Fruit fly (Drosophila melanogaster) whole organism, embryonic: ENCODE measurements around the gene hop.

Experiments
- CG10147 ChIP-seq: fragments of 200-800 bp; sonication (Bioruptor generic); optimal IDR thresholded peaks from 2 replicates; lab custom pipeline; 2019; ENCODE audit warnings: missing biosample characterization, mild to moderate bottlenecking, missing genetic modification characterization, moderate library complexity
- CG12071 ChIP-seq: fragments of 200-800 bp; sonication (Bioruptor generic); optimal IDR thresholded peaks from 3 replicates; lab custom pipeline; 2018; ENCODE audit warnings: missing biosample characterization, mild to moderate bottlenecking, missing genetic modification characterization
- CG12299 ChIP-seq: fragments of 200-800 bp; sonication (Bioruptor generic); optimal IDR thresholded peaks from 2 replicates; lab custom pipeline; 2018; ENCODE audit warnings: missing biosample characterization, mild to moderate bottlenecking, missing genetic modification characterization
- CG1233 ChIP-seq: fragments of 200-800 bp; sonication (Bioruptor generic); optimal IDR thresholded peaks from 4 replicates; lab custom pipeline; 2018; ENCODE audit warnings: missing biosample characterization, mild to moderate bottlenecking, missing genetic modification characterization
- CG12744 ChIP-seq: fragments of 200-800 bp; sonication (Bioruptor generic); optimal IDR thresholded peaks from 2 replicates; lab custom pipeline; 2016; ENCODE audit warnings: missing biosample characterization, missing genetic modification characterization
- CG12942 ChIP-seq: fragments of 200-800 bp; sonication (Bioruptor generic); optimal IDR thresholded peaks from 3 replicates; lab custom pipeline; 2016; ENCODE audit warnings: missing biosample characterization, missing genetic modification characterization
- CG13287 ChIP-seq: fragments of 200-800 bp; sonication (Bioruptor generic); IDR thresholded peaks from 2 replicates; pipeline ENCODE4 v1.3.6; 2022; ENCODE audit warnings: missing biosample characterization, missing genetic modification characterization; ENCODE audit not compliant: partially characterized antibody
- CG13775 ChIP-seq: fragments of 200-800 bp; sonication (Bioruptor generic); optimal IDR thresholded peaks from 3 replicates; lab custom pipeline; 2017; ENCODE audit warnings: missing biosample characterization, mild to moderate bottlenecking, missing genetic modification characterization
- CG15073 ChIP-seq: fragments of 200-800 bp; sonication (Bioruptor generic); optimal IDR thresholded peaks from 2 replicates; lab custom pipeline; 2016; ENCODE audit warnings: missing biosample characterization, missing genetic modification characterization
- CG15514 ChIP-seq: fragments of 200-800 bp; sonication (Bioruptor generic); optimal IDR thresholded peaks from 3 replicates; lab custom pipeline; 2017; ENCODE audit warnings: missing biosample characterization, missing genetic modification characterization, mild to moderate bottlenecking, moderate library complexity, missing genetic modification reagents
- CG15696 ChIP-seq: fragments of 200-800 bp; sonication (Bioruptor generic); optimal IDR thresholded peaks from 2 replicates; lab custom pipeline; 2019; ENCODE audit warnings: missing biosample characterization, mild to moderate bottlenecking, missing genetic modification characterization, moderate library complexity
- CG1832 ChIP-seq: fragments of 200-800 bp; sonication (Bioruptor generic); optimal IDR thresholded peaks from 2 replicates; lab custom pipeline; 2017; ENCODE audit warnings: missing biosample characterization, mild to moderate bottlenecking, missing genetic modification characterization, inconsistent platforms
- CG30431 ChIP-seq: fragments of 200-800 bp; sonication (Bioruptor generic); optimal IDR thresholded peaks from 2 replicates; lab custom pipeline; 2017; ENCODE audit warnings: missing biosample characterization, missing genetic modification characterization
- CG4424 ChIP-seq: fragments of 200-800 bp; sonication (Bioruptor generic); optimal IDR thresholded peaks from 3 replicates; lab custom pipeline; 2016; ENCODE audit warnings: missing biosample characterization, missing genetic modification characterization
- CG4854 ChIP-seq: fragments of 200-800 bp; sonication (Bioruptor generic); optimal IDR thresholded peaks from 2 replicates; lab custom pipeline; 2016; ENCODE audit warnings: missing biosample characterization, missing genetic modification characterization, inconsistent platforms
- CG8478 ChIP-seq: fragments of >200 bp; optimal IDR thresholded peaks from 2 replicates; lab custom pipeline; 2018
- CG9876 ChIP-seq: fragments of 200-800 bp; sonication (Bioruptor generic); optimal IDR thresholded peaks from 2 replicates; lab custom pipeline; 2016; ENCODE audit warnings: missing biosample characterization, missing genetic modification characterization
- Dek ChIP-seq: fragments of 200-800 bp; sonication (Bioruptor generic); optimal IDR thresholded peaks from 3 replicates; lab custom pipeline; 2019; ENCODE audit warnings: missing biosample characterization, mild to moderate bottlenecking, missing genetic modification characterization, moderate library complexity
- ERR ChIP-seq: fragments of 200-800 bp; sonication (Bioruptor generic); optimal IDR thresholded peaks from 2 replicates; lab custom pipeline; 2016; ENCODE audit warnings: missing biosample characterization, missing genetic modification characterization
- Ets97D ChIP-seq: fragments of 200-800 bp; sonication (Bioruptor generic); optimal IDR thresholded peaks from 3 replicates; lab custom pipeline; 2016; ENCODE audit warnings: missing biosample characterization, missing genetic modification characterization
- HLHmδ ChIP-seq: fragments of 200-800 bp; sonication (Bioruptor generic); optimal IDR thresholded peaks from 2 replicates; lab custom pipeline; 2018; ENCODE audit warnings: missing biosample characterization, mild to moderate bottlenecking, missing genetic modification characterization, moderate library complexity
- Hmx ChIP-seq: fragments of 200-800 bp; sonication (Bioruptor generic); optimal IDR thresholded peaks from 2 replicates; lab custom pipeline; 2016; ENCODE audit warnings: missing biosample characterization, missing genetic modification characterization
- Hr51 ChIP-seq, 2 experiments: fragments of 200-800 bp; sonication (Bioruptor generic); optimal IDR thresholded peaks; 2 replicates in 1 of 2; 3 replicates in 1 of 2; lab custom pipeline; 2016 to 2018; ENCODE audit warnings: missing biosample characterization in 2 of 2, missing genetic modification characterization in 2 of 2, mild to moderate bottlenecking in 1 of 2, moderate library complexity in 1 of 2
- Hr78 ChIP-seq, 2 experiments: fragments of 200-800 bp in 1 of 2; fragments of >200 bp in 1 of 2; sonication (Bioruptor generic) in 1 of 2; optimal IDR thresholded peaks; 2 replicates each; lab custom pipeline; 2017 to 2019; ENCODE audit warnings: missing biosample characterization in 2 of 2, missing genetic modification characterization in 2 of 2, mild to moderate bottlenecking in 1 of 2, moderate library complexity in 1 of 2
- Hsf ChIP-seq: fragments of 200-800 bp; sonication (Bioruptor generic); optimal IDR thresholded peaks from 3 replicates; lab custom pipeline; 2016; ENCODE audit warnings: missing biosample characterization, missing genetic modification characterization
- Lim3 ChIP-seq: fragments of 200-800 bp; sonication (Bioruptor generic); IDR thresholded peaks from 2 replicates; pipeline ENCODE4 v1.3.6; 2022; ENCODE audit warnings: missing biosample characterization, missing genetic modification characterization
- Neu2 ChIP-seq: fragments of 200-800 bp; sonication (Bioruptor generic); optimal IDR thresholded peaks from 3 replicates; lab custom pipeline; 2016; ENCODE audit warnings: missing biosample characterization, missing genetic modification characterization, borderline replicate concordance
- Rfx ChIP-seq: fragments of 200-800 bp; sonication (Bioruptor generic); IDR thresholded peaks from 2 replicates; pipeline ENCODE4 v1.3.6; 2022; ENCODE audit warnings: missing biosample characterization, missing genetic modification characterization
- Xrp1 ChIP-seq: fragments of 200-800 bp; sonication (Bioruptor generic); IDR thresholded peaks from 2 replicates; pipeline ENCODE4 v1.3.6; 2022; ENCODE audit warnings: missing biosample characterization, missing genetic modification characterization
- YL-1 ChIP-seq: fragments of 200-800 bp; sonication (Bioruptor generic); optimal IDR thresholded peaks from 3 replicates; lab custom pipeline; 2017; ENCODE audit warnings: missing biosample characterization, mild to moderate bottlenecking, missing genetic modification characterization
- cato ChIP-seq: fragments of 200-800 bp; sonication (Bioruptor generic); optimal IDR thresholded peaks from 2 replicates; lab custom pipeline; 2016; ENCODE audit warnings: missing biosample characterization, missing genetic modification characterization, borderline replicate concordance
- caup ChIP-seq: fragments of 200-800 bp; sonication (Bioruptor generic); optimal IDR thresholded peaks from 3 replicates; lab custom pipeline; 2017; ENCODE audit warnings: missing biosample characterization, mild to moderate bottlenecking, missing genetic modification characterization, moderate library complexity; ENCODE audit not compliant: severe bottlenecking
- chm ChIP-seq: fragments of 200-800 bp; sonication (Bioruptor generic); IDR thresholded peaks from 2 replicates; pipeline ENCODE4 v1.3.6; 2022; ENCODE audit warnings: missing biosample characterization, missing genetic modification characterization
- chn ChIP-seq: fragments of 200-800 bp; sonication (Bioruptor generic); optimal IDR thresholded peaks from 2 replicates; lab custom pipeline; 2016; ENCODE audit warnings: missing biosample characterization, missing genetic modification characterization
- ci ChIP-seq: fragments of 200-800 bp; sonication (Bioruptor generic); IDR thresholded peaks from 3 replicates; pipeline ENCODE4 v1.3.6; 2022; ENCODE audit warnings: missing biosample characterization, missing genetic modification characterization
- dmrt99B ChIP-seq: fragments of 200-800 bp; sonication (Bioruptor generic); optimal IDR thresholded peaks from 2 replicates; lab custom pipeline; 2018; ENCODE audit warnings: missing biosample characterization, mild to moderate bottlenecking, missing genetic modification characterization, moderate library complexity
- fru ChIP-seq: fragments of >200 bp; optimal IDR thresholded peaks from 2 replicates; lab custom pipeline; 2017
- grau ChIP-seq: fragments of 200-800 bp; optimal IDR thresholded peaks from 3 replicates; lab custom pipeline; 2019; ENCODE audit warnings: missing biosample characterization, mild to moderate bottlenecking, missing genetic modification characterization, moderate library complexity
- hbn ChIP-seq: fragments of 200-800 bp; sonication (Bioruptor generic); IDR thresholded peaks from 2 replicates; pipeline ENCODE4 v1.3.6; 2022; ENCODE audit warnings: missing biosample characterization, missing genetic modification characterization; ENCODE audit not compliant: partially characterized antibody
- klu ChIP-seq: fragments of 200-800 bp; sonication (Bioruptor generic); IDR thresholded peaks from 2 replicates; pipeline ENCODE4 v1.3.6; 2022; ENCODE audit warnings: missing biosample characterization, missing genetic modification characterization
- otp ChIP-seq: fragments of 200-800 bp; sonication (Bioruptor generic); IDR thresholded peaks from 3 replicates; pipeline ENCODE4, ENCODE4 v1.3.6; 2022; ENCODE audit warnings: missing biosample characterization, missing genetic modification characterization
- pan ChIP-seq, 4 experiments: fragments of >200 bp in 3 of 4; fragments of 200-800 bp in 1 of 4; sonication (Bioruptor generic) in 1 of 4; optimal IDR thresholded peaks in 3 of 4; IDR thresholded peaks in 1 of 4; 2 replicates each; pipeline versions ENCODE4 v1.3.6 to Lab custom; 2017 to 2022; ENCODE audit warnings: missing biosample characterization in 2 of 4, missing genetic modification characterization in 2 of 4, mixed read lengths in 1 of 4
- pho ChIP-seq: fragments of 200-800 bp; sonication (Bioruptor generic); optimal IDR thresholded peaks from 2 replicates; lab custom pipeline; 2016; ENCODE audit warnings: missing biosample characterization, missing genetic modification characterization
- psq ChIP-seq: fragments of 200-800 bp; sonication (Bioruptor generic); optimal IDR thresholded peaks from 2 replicates; lab custom pipeline; 2017; ENCODE audit warnings: missing biosample characterization, missing genetic modification characterization
- repo ChIP-seq: fragments of 200-800 bp; sonication (Bioruptor generic); optimal IDR thresholded peaks from 2 replicates; lab custom pipeline; 2016; ENCODE audit warnings: missing biosample characterization, missing genetic modification characterization
- ro ChIP-seq: fragments of 200-800 bp; sonication (Bioruptor generic); IDR thresholded peaks from 2 replicates; pipeline ENCODE4 v1.3.6; 2022; ENCODE audit warnings: missing biosample characterization, missing genetic modification characterization
- seq ChIP-seq: fragments of 200-800 bp; sonication (Bioruptor generic); IDR thresholded peaks from 2 replicates; pipeline ENCODE4 v1.3.6; 2022; ENCODE audit warnings: missing biosample characterization, missing genetic modification characterization
- sisA ChIP-seq: fragments of 200-800 bp; sonication (Bioruptor generic); IDR thresholded peaks from 2 replicates; pipeline ENCODE4 v1.3.6; 2022; ENCODE audit warnings: missing biosample characterization, missing genetic modification characterization
- stc ChIP-seq: fragments of 200-800 bp; sonication (Bioruptor generic); IDR thresholded peaks from 2 replicates; pipeline ENCODE4 v1.3.6; 2022; ENCODE audit warnings: missing biosample characterization, missing genetic modification characterization
- stwl ChIP-seq: fragments of 200-800 bp; sonication (Bioruptor generic); optimal IDR thresholded peaks from 3 replicates; lab custom pipeline; 2018; ENCODE audit warnings: missing biosample characterization, mild to moderate bottlenecking, missing genetic modification characterization, moderate library complexity

Gene hop

DNA sequence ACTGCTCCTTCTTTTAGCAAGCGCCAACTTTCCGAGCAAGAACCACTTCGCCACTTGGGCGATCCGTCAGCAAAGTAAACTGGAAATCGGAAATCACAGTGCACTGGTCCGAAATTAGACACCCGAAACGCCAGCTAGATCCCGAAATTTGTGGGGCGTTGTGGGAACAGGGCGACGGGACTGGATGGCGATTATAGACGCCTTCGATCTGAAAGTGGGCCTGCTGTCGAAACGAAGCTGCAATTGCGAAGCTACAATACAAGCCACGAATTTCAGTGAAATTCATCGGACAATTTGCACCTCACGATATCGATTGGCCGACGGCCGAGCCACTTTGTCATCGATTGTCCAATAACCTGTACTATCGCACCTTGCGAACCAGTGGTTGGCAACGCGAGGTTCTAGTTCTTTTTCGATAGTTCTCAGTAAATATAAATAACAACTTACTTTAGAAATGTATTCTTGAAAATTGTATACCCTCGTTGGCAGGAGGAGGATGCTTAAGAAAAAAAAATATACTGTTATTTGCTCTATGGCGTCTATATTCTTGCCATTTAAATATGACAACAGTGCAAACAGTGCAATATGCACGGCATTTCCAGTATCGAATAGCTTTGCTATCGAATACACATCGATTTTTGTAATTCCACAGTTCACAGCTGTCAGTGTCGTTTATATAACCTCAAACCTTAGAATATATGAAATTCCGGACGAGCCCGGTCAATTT lies at the start of gene hop, which contains the start of gene Tim8:
Gene hop (minus strand): TSS at position 316 of the 727 bp plus-strand sequence.
Gene Tim8 (plus strand): TSS at position 663 of the 727 bp plus-strand sequence.
- no peak for TF ChIP-seq CG12942 (GFP tag; lab: Kevin White, UChicago)
- TF ChIP-seq Dek (tag; lab: Kevin White, UChicago): no peak
- no peak for TF ChIP-seq repo (GFP tag; lab: Kevin White, UChicago)
- peak; percentile 2 for TF ChIP-seq pho (GFP tag; lab: Kevin White, UChicago)
- no peak for TF ChIP-seq Hr78 (GFP tag; optimal IDR thresholded peaks at IDR 0.05; lab: Kevin White, UChicago)
- no peak for TF ChIP-seq stc (GFP tag; lab: Robert Waterston, UW)
- no peak for TF ChIP-seq Hsf (GFP tag; lab: Kevin White, UChicago)
- no peak for TF ChIP-seq klu (GFP tag; lab: Robert Waterston, UW)
- no peak for TF ChIP-seq ERR (GFP tag; lab: Kevin White, UChicago)
- no peak for TF ChIP-seq chn (GFP tag; lab: Kevin White, UChicago)
- no peak for TF ChIP-seq Hr51 (GFP tag; optimal IDR thresholded peaks at IDR 0.05; lab: Kevin White, UChicago)
- TF ChIP-seq CG13775: peak; percentile 4
- no peak for TF ChIP-seq CG1233 (GFP tag; lab: Kevin White, UChicago)
- TF ChIP-seq Neu2 (GFP tag; lab: Kevin White, UChicago): no peak
- TF ChIP-seq Rfx: no peak
- no peak for TF ChIP-seq CG1832 (GFP tag; lab: Kevin White, UChicago)
- TF ChIP-seq CG30431: no peak
- TF ChIP-seq CG15514 (GFP tag; lab: Kevin White, UChicago): peak; percentile 99
- no peak for TF ChIP-seq CG12071 (GFP tag; lab: Kevin White, UChicago)
- no peak for TF ChIP-seq fru (lab: Kevin White, UChicago)
- TF ChIP-seq CG12744: no peak
- peak; percentile 86 for TF ChIP-seq CG13287 (GFP tag; lab: Robert Waterston, UW)
- TF ChIP-seq otp (GFP tag; lab: Robert Waterston, UW): no peak
- TF ChIP-seq Hmx (GFP tag; lab: Kevin White, UChicago): no peak
- no peak for TF ChIP-seq CG4424 (GFP tag; lab: Kevin White, UChicago)
- TF ChIP-seq cato (GFP tag; lab: Kevin White, UChicago): no peak
- TF ChIP-seq YL-1 (GFP tag; lab: Kevin White, UChicago): peak; percentile 32
- no peak for TF ChIP-seq Lim3
- TF ChIP-seq CG8478 (lab: Kevin White, UChicago): no peak
- no peak for TF ChIP-seq seq (GFP tag; lab: Robert Waterston, UW)
- TF ChIP-seq CG15073 (GFP tag; lab: Kevin White, UChicago): no peak
- no peak for TF ChIP-seq caup
- peak; percentile 52 for TF ChIP-seq Ets97D (GFP tag; lab: Kevin White, UChicago)
- TF ChIP-seq ci (GFP tag; lab: Robert Waterston, UW): no peak
- TF ChIP-seq grau (tag; lab: Kevin White, UChicago): no peak
- no peak for TF ChIP-seq sisA (GFP tag; lab: Robert Waterston, UW)
- no peak for TF ChIP-seq psq
- no peak for TF ChIP-seq Xrp1
- no peak for TF ChIP-seq HLHmδ (GFP tag; lab: Kevin White, UChicago)
- TF ChIP-seq stwl (tag; lab: Kevin White, UChicago): peak; percentile 51
- no peak for TF ChIP-seq CG9876 (GFP tag; lab: Kevin White, UChicago)
- peak; percentile 73 for TF ChIP-seq hbn (GFP tag; lab: Robert Waterston, UW)
- TF ChIP-seq CG12299 (tag; lab: Kevin White, UChicago): no peak
- TF ChIP-seq chm (GFP tag; lab: Robert Waterston, UW): no peak
- TF ChIP-seq CG4854 (GFP tag; lab: Kevin White, UChicago): peak; percentile 89
- TF ChIP-seq CG15696 (tag; lab: Kevin White, UChicago): no peak
- TF ChIP-seq dmrt99B (tag; lab: Kevin White, UChicago): no peak
- TF ChIP-seq pan (optimal IDR thresholded peaks at IDR 0.05; lab: Kevin White, UChicago): no peak
- TF ChIP-seq pan (GFP tag; optimal IDR thresholded peaks at IDR 0.05 in 1 of 2, IDR thresholded peaks at IDR 0.05 in 1 of 2): no peak
- peak; percentile 17 for TF ChIP-seq CG10147 (GFP tag; lab: Kevin White, UChicago)
- TF ChIP-seq ro: no peak
